Worm (Caenorhabditis elegans) whole organism, mixed stage, embryonic: ENCODE results near the gene clk-2.

ENCODE experiments used
- blmp-1 ChIP-seq: fragments of 150-350 bp; optimal IDR thresholded peaks from 2 replicates; lab custom pipeline; 2014; ENCODE audit warnings: missing biosample characterization, missing genetic modification characterization
- ces-1 ChIP-seq: fragments of 150-350 bp; optimal IDR thresholded peaks from 2 replicates; lab custom pipeline; 2014; ENCODE audit warnings: missing biosample characterization, missing genetic modification reagents, missing genetic modification characterization
- drap-1 ChIP-seq: fragments of 200-800 bp; sonication (Bioruptor generic); optimal IDR thresholded peaks from 3 replicates; lab custom pipeline; 2018; ENCODE audit warnings: mild to moderate bottlenecking, missing genetic modification characterization, missing compliant biosample characterization
- elt-1 ChIP-seq: sonication (generic microtip); optimal IDR thresholded peaks from 2 replicates; lab custom pipeline; 2017; ENCODE audit warnings: missing genetic modification characterization, mild to moderate bottlenecking, missing compliant biosample characterization, antibody characterized with exemption, moderate library complexity, borderline replicate concordance; ENCODE audit not compliant: insufficient read depth
- elt-3 ChIP-seq: fragments of 150-350 bp; optimal IDR thresholded peaks from 2 replicates; lab custom pipeline; 2014; ENCODE audit warnings: missing biosample characterization, missing genetic modification characterization
- ham-2 ChIP-seq: fragments of 200-800 bp; sonication (Bioruptor generic); optimal IDR thresholded peaks from 2 replicates; lab custom pipeline; 2018; ENCODE audit warnings: mild to moderate bottlenecking, missing genetic modification characterization, missing compliant biosample characterization
- lsy-2 ChIP-seq: fragments of 150-350 bp; optimal IDR thresholded peaks from 2 replicates; lab custom pipeline; 2014; ENCODE audit warnings: missing biosample characterization, missing genetic modification characterization
- nhr-237 ChIP-seq: fragments of 150-350 bp; optimal IDR thresholded peaks from 2 replicates; lab custom pipeline; 2014; ENCODE audit warnings: missing biosample characterization, missing genetic modification characterization
- nhr-28 ChIP-seq: fragments of 150-350 bp; optimal IDR thresholded peaks from 2 replicates; lab custom pipeline; 2014; ENCODE audit warnings: missing biosample characterization, missing genetic modification characterization
- snpc-4 ChIP-seq: fragments of 150-350 bp; optimal IDR thresholded peaks from 2 replicates; lab custom pipeline; 2014; ENCODE audit warnings: missing biosample characterization, missing genetic modification characterization
- tbx-8 ChIP-seq: fragments of 200-800 bp; sonication (Bioruptor generic); optimal IDR thresholded peaks from 2 replicates; lab custom pipeline; 2018; ENCODE audit warnings: mild to moderate bottlenecking, missing genetic modification characterization, moderate library complexity, missing compliant biosample characterization
- ztf-11 ChIP-seq: fragments of 150-350 bp; optimal IDR thresholded peaks from 2 replicates; lab custom pipeline; 2014; ENCODE audit warnings: missing biosample characterization, missing genetic modification characterization

DNA sequence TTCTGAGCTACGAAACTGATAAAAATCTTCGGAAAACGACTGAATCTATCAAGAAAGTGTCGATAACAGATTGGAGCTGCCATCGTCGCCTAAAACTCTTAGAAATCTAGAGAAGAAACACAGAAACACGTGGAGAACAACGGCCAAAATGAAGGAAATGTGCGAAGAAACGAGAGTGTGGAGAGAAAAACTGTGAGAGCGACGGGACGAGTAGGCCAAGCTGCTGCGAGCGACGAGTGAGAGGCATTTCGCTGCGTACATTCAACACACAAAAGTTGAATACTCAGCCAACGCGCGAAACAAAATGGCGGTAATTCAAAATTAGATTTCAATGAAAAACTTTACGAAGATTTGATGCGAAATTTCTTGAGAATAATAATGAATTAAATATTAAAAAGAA lies 20.0 kb downstream of the clk-2 start:
- TF ChIP-seq ztf-11 (tag; lab: Kevin White, UChicago) (peak; percentile 41), snpc-4 (tag; lab: Kevin White, UChicago) (no peak), nhr-28 (tag; lab: Kevin White, UChicago) (no peak), lsy-2 (tag; lab: Kevin White, UChicago) (peak; percentile 83), elt-3 (tag; lab: Kevin White, UChicago) (peak; percentile 24), nhr-237 (tag; lab: Kevin White, UChicago) (peak; percentile 78), drap-1 (GFP tag; lab: Kevin White, UChicago) (peak; percentile 57), tbx-8 (GFP tag; lab: Kevin White, UChicago) (no peak), blmp-1 (no peak), elt-1 (tag; lab: Kevin White, UChicago) (no peak), ces-1 (GFP tag; lab: Kevin White, UChicago) (peak; percentile 85), ham-2 (GFP tag; lab: Kevin White, UChicago) (peak; percentile 65)
